Worm (Caenorhabditis elegans) whole organism, mixed stage, embryonic: ENCODE results near the gene nspc-16.

Experiments used
- blmp-1 ChIP-seq: fragments of 150-350 bp; optimal IDR thresholded peaks from 2 replicates; lab custom pipeline; 2014; ENCODE audit warnings: missing biosample characterization, missing genetic modification characterization
- snpc-4 ChIP-seq: fragments of 150-350 bp; optimal IDR thresholded peaks from 2 replicates; lab custom pipeline; 2014; ENCODE audit warnings: missing biosample characterization, missing genetic modification characterization
- tbx-8 ChIP-seq: fragments of 200-800 bp; sonication (Bioruptor generic); optimal IDR thresholded peaks from 2 replicates; lab custom pipeline; 2018; ENCODE audit warnings: mild to moderate bottlenecking, missing genetic modification characterization, moderate library complexity, missing compliant biosample characterization

DNA sequence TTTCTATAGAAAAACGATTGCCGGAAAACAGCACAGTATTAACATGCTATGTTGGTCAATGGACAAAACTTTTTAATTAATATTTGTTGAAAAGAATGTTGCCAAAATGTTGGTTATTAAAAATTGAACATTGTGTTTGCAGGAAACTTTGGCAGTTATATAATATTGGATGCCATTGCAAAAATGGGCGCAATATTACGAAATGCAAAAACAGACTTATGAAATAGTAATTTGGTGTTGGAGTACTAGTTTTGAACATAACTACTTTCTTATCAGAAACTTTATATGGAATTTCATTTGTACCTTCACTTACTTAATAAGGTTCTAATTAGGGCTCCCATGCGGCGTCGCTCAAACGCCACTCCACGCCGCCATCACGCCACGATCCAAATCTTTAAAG lies 13.0 kb upstream of the nspc-16 start:
- no peak for TF ChIP-seq snpc-4
- TF ChIP-seq blmp-1 (tag; lab: Kevin White, UChicago): no peak
- TF ChIP-seq tbx-8 (GFP tag; lab: Kevin White, UChicago): no peak
